Worm (Caenorhabditis elegans) whole organism, L1 larva: ENCODE data around the gene hlh-1.

ENCODE experiments used
- dpl-1 ChIP-seq, 3 experiments: fragments of 150-350 bp in 2 of 3; sonication (generic microtip) in 1 of 3; optimal IDR thresholded peaks; 2 replicates each; lab custom pipeline; 2014 to 2017; ENCODE audit warnings: missing biosample characterization in 3 of 3, missing genetic modification characterization in 3 of 3, missing genetic modification reagents in 3 of 3
- ets-5 ChIP-seq: fragments of 200-800 bp; sonication (Bioruptor generic); IDR thresholded peaks from 2 replicates; pipeline ENCODE4 v1.3.6; 2022; ENCODE audit warnings: missing genetic modification characterization, missing compliant biosample characterization
- fkh-10 ChIP-seq: sonication (generic microtip); optimal IDR thresholded peaks from 2 replicates; lab custom pipeline; 2017; ENCODE audit warnings: missing biosample characterization, missing genetic modification reagents, missing genetic modification characterization
- fos-1 ChIP-seq: fragments of 150-350 bp; optimal IDR thresholded peaks from 2 replicates; lab custom pipeline; 2014; ENCODE audit warnings: missing biosample characterization, missing genetic modification characterization
- jun-1 ChIP-seq: fragments of 150-350 bp; optimal IDR thresholded peaks from 2 replicates; lab custom pipeline; 2014; ENCODE audit warnings: missing biosample characterization, missing genetic modification reagents, missing genetic modification characterization
- lir-3 ChIP-seq: sonication (generic microtip); optimal IDR thresholded peaks from 2 replicates; lab custom pipeline; 2016; ENCODE audit warnings: mild to moderate bottlenecking, missing genetic modification characterization, moderate library complexity, missing compliant biosample characterization; ENCODE audit not compliant: poor library complexity
- nhr-12 ChIP-seq: sonication (generic microtip); optimal IDR thresholded peaks from 2 replicates; lab custom pipeline; 2017; ENCODE audit warnings: missing biosample characterization, missing genetic modification characterization
- nhr-28 ChIP-seq: fragments of 150-350 bp; optimal IDR thresholded peaks from 2 replicates; lab custom pipeline; 2014; ENCODE audit warnings: missing biosample characterization, missing genetic modification characterization
- nhr-76 ChIP-seq: sonication (generic microtip); optimal IDR thresholded peaks from 2 replicates; lab custom pipeline; 2017; ENCODE audit warnings: missing biosample characterization, missing genetic modification characterization

DNA sequence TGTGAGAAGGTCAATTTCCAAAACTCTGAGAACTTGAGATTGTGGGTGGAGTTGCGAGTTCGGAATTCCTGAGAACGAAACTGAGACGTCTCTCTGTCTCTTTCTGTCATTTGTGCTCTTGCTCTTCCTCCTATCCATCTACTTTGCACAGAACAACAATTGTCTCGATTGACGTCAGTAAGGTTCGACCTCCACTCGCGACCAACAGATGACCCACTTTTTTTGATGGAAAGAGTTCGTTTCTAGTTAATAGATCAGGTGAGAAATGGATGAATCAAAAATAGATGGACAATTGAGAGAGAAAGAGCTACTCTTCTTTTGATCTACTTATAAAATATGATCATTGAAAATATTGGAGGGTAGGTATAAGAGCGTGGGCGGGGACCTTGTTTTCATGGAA lies 23.8 kb upstream of the hlh-1 start:
- TF ChIP-seq nhr-28 (tag; lab: Kevin White, UChicago) = no peak
- TF ChIP-seq nhr-76 = no peak
- TF ChIP-seq fos-1 (tag; lab: Kevin White, UChicago) = no peak
- no peak for TF ChIP-seq lir-3 (tag; lab: Kevin White, UChicago)
- no peak for TF ChIP-seq nhr-12 (tag; lab: Kevin White, UChicago)
- no peak for TF ChIP-seq fkh-10
- no peak for TF ChIP-seq jun-1 (tag; lab: Kevin White, UChicago)
- no peak for TF ChIP-seq dpl-1 (GFP tag; optimal IDR thresholded peaks at IDR 0.05; lab: Kevin White, UChicago)
- no peak for TF ChIP-seq ets-5 (GFP tag; lab: Robert Waterston, UW)
